Fruit fly (Drosophila melanogaster): ENCODE results near the gene Cul2.

Cul2 gene

dm6 chr2L:21689368-21689767 lies 30.8 kb downstream of the Cul2 start:
- TF ChIP-seq usp (GFP tag; optimal IDR thresholded peaks at IDR 0.05): no peak
- no peak for TF ChIP-seq EcR (GFP tag; optimal IDR thresholded peaks at IDR 0.05)
